Fruit fly (Drosophila melanogaster) Kc167 (cell line): ENCODE results near the gene CG10031.

Source experiments
- Sin3A ChIP-seq: fragments of >200 bp; optimal IDR thresholded peaks from 2 replicates; lab custom pipeline; 2018; ENCODE audit warnings: missing external identifiers
- h ChIP-seq: fragments of >200 bp; optimal IDR thresholded peaks from 3 replicates; lab custom pipeline; 2018; ENCODE audit warnings: missing external identifiers
- insv ChIP-seq: fragments of >200 bp; optimal IDR thresholded peaks from 3 replicates; lab custom pipeline; 2018; ENCODE audit warnings: missing external identifiers
- ttk ChIP-seq: sonication (Bioruptor generic); optimal IDR thresholded peaks from 2 replicates; lab custom pipeline; 2017; ENCODE audit warnings: missing external identifiers

dm6 chr2L:3740443-3740842 is 41.6 kb upstream of the CG10031 start:
- TF ChIP-seq ttk (lab: Kevin White, UChicago): no peak
- no peak for TF ChIP-seq h
- no peak for TF ChIP-seq insv (lab: Kevin White, UChicago)
- no peak for TF ChIP-seq Sin3A
